Worm (Caenorhabditis elegans): ENCODE data around the gene srt-50.

- TF ChIP-seq ceh-24 (tag; optimal IDR thresholded peaks at IDR 0.05) = no peak
- TF ChIP-seq sox-4 (tag; optimal IDR thresholded peaks at IDR 0.05) = no peak
- TF ChIP-seq ceh-19 (GFP tag; optimal IDR thresholded peaks at IDR 0.05) = no peak
- TF ChIP-seq ama-1 (optimal IDR thresholded peaks at IDR 0.05) = no peak
- no peak for TF ChIP-seq sox-2 (GFP tag; IDR thresholded peaks at IDR 0.05)
- TF ChIP-seq fkh-6 (tag; optimal IDR thresholded peaks at IDR 0.05) = no peak
- no peak for TF ChIP-seq K09A11.1 (tag; optimal IDR thresholded peaks at IDR 0.05; ENCODE audit: insufficient read depth)
These were observed 51.5 kb downstream of the srt-50 start, which contains the start of gene clec-190 for ce11 chrIV:15126021-15126420.

Data from whole organism, late embryonic.